Worm (Caenorhabditis elegans) whole organism, L3 larva: ENCODE measurements around the gene T02B11.8.
"Not testable (repeated sequence)": the region's sequence is repeated elsewhere in the genome, so short reads cannot be mapped to it uniquely, and the experiment has no call there.

Source experiments
- aly-2 ChIP-seq: fragments of 150-350 bp; optimal IDR thresholded peaks from 2 replicates; lab custom pipeline; 2014; ENCODE audit warnings: missing biosample characterization, missing genetic modification characterization
- ama-1 ChIP-seq: fragments of 150-350 bp; optimal IDR thresholded peaks from 2 replicates; lab custom pipeline; 2018
- nhr-25 ChIP-seq: sonication (generic microtip); optimal IDR thresholded peaks from 2 replicates; lab custom pipeline; 2017; ENCODE audit warnings: missing biosample characterization, missing genetic modification characterization
- unc-39 ChIP-seq: sonication (generic microtip); optimal IDR thresholded peaks from 4 replicates; lab custom pipeline; 2017; ENCODE audit warnings: missing biosample characterization, missing genetic modification characterization
- unc-62 ChIP-seq: fragments of 150-350 bp; sonication (generic microtip); optimal IDR thresholded peaks from 4 replicates; lab custom pipeline; 2014; ENCODE audit warnings: missing biosample characterization, missing genetic modification reagents, missing genetic modification characterization
- ztf-11 ChIP-seq: fragments of 150-350 bp; optimal IDR thresholded peaks from 2 replicates; lab custom pipeline; 2014; ENCODE audit warnings: missing biosample characterization, missing genetic modification characterization

DNA sequence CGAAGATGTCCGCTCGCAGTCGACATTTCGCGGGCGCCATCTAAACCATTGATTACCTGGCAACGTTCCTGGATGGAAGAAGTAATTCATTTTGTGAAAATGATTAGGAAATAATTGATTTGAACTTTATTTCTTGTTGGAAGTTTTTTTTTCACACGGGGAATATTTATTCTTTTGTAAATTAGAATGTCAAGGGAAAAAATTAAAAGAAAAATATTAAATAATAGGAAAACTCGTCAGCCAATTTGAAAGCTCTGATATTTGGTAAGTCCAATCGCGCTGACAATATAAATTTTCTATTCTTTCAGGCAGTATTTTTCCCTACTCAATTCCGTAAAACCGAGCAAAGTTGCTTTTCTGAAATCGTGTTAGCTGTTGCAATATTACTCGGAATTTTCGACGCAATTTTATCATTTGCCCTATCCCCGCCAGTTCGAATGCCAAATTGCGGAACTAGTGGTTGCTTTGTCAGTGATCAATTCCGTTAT lies 39.4 kb downstream of the T02B11.8 start, which contains the start of the genes K09C6.7 and K09C6.10:
- not testable (repeated sequence) for TF ChIP-seq unc-39 (tag; lab: Kevin White, UChicago); nhr-25 (tag; lab: Kevin White, UChicago); aly-2 (tag; lab: Kevin White, UChicago); ama-1; ztf-11 (tag; lab: Kevin White, UChicago); unc-62 (GFP tag; lab: Kevin White, UChicago)
